Fruit fly (Drosophila melanogaster) whole organism, embryonic: ENCODE measurements around the gene Eo.

Experiments
- CG18262 ChIP-seq: fragments of 200-800 bp; optimal IDR thresholded peaks from 3 replicates; lab custom pipeline; 2019; ENCODE audit warnings: missing biosample characterization, mild to moderate bottlenecking, missing genetic modification characterization, moderate library complexity
- CG3838 ChIP-seq: fragments of 200-800 bp; sonication (Bioruptor generic); optimal IDR thresholded peaks from 3 replicates; lab custom pipeline; 2016; ENCODE audit warnings: missing biosample characterization, missing genetic modification characterization
- crol ChIP-seq: fragments of 200-800 bp; sonication (Bioruptor generic); IDR thresholded peaks from 2 replicates; pipeline ENCODE4 v1.3.6; 2022; ENCODE audit warnings: missing biosample characterization, missing genetic modification characterization
- dimm ChIP-seq: fragments of 200-800 bp; sonication (Bioruptor generic); IDR thresholded peaks from 2 replicates; pipeline ENCODE4 v1.3.6; 2022; ENCODE audit warnings: missing biosample characterization, missing genetic modification characterization
- tap ChIP-seq: fragments of 200-800 bp; optimal IDR thresholded peaks from 3 replicates; lab custom pipeline; 2019; ENCODE audit warnings: missing biosample characterization, mild to moderate bottlenecking, missing genetic modification characterization, moderate library complexity

DNA sequence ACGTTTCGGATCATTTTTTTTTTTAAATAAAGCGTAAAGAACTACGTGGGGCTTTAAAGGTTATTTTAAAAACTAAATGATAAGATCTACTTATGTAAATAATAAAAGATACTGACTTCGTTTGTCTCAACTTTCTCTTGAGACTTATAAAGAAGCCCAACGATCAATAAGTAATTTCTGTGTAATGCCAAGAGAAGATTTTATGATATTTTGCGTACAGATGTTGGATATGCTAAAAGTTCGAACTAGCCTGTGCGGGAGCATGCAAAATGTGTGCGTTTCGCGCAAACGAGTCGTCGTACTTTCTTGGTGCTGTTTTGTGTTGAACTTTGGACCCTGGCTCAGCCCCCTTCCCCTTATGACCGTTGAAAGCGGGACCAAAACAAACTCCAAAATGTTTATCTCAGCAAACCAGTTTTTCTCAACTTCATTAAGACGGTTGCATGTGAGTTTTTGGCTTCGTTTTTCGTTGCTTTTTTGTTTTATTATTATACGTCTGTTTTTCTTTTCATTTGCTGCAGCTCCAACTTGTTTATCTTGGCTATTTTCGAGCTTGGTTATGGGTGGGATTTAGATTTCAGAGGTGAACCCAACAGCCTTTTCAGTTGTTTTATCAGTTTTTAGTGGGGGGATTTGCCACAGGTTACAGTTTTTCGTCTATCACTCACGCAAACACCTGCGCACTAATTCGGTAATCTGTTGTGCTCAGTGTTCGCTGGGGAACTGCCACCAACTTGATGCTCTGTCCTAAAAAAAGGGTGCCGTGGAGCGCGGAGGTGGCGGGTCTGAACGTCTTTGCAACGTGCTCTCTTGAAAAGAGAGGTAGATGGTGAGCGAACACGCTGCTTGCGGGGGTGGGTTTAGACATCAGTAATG lies 34.5 kb upstream of the Eo start, which contains the start of gene pdgy:
- TF ChIP-seq crol (peak; percentile 70), CG18262 (tag; lab: Kevin White, UChicago) (peak; percentile 14), tap (tag; lab: Kevin White, UChicago) (no peak), CG3838 (GFP tag; lab: Kevin White, UChicago) (no peak), dimm (GFP tag; lab: Robert Waterston, UW) (no peak)
